Worm (Caenorhabditis elegans): ENCODE measurements around the gene W06D11.3.

W06D11.3 gene

ce11 chrX:12314395-12314794 is 15.9 kb downstream of the W06D11.3 start:
- TF ChIP-seq zip-11 (GFP tag; IDR thresholded peaks at IDR 0.05) (no peak), tra-1 (GFP tag; IDR thresholded peaks at IDR 0.05) (peak; percentile 81; the same call in 1 of the 2 replicates), unc-62 (GFP tag; optimal IDR thresholded peaks at IDR 0.05 in 1 of 2) (peak in 1 of 2 experiments; percentile 79), unc-62 (tag; optimal IDR thresholded peaks at IDR 0.05) (no peak)

- TF ChIP-seq unc-130 (GFP tag; optimal IDR thresholded peaks at IDR 0.05) (no peak), lin-38 (GFP tag; IDR thresholded peaks at IDR 0.05) (no peak), lin-13 (GFP tag; optimal IDR thresholded peaks at IDR 0.05) (no peak), ztf-11 (tag; optimal IDR thresholded peaks at IDR 0.05) (no peak), hlh-11 (tag; optimal IDR thresholded peaks at IDR 0.05) (no peak), F44E2.7 (GFP tag; IDR thresholded peaks at IDR 0.05) (no peak), dmd-9 (GFP tag; IDR thresholded peaks at IDR 0.05) (no peak), vab-7 (GFP tag; IDR thresholded peaks at IDR 0.05) (no peak), Y105C5A.15 (GFP tag; IDR thresholded peaks at IDR 0.05) (no peak), nhr-48 (tag; optimal IDR thresholded peaks at IDR 0.05) (no peak), dve-1 (tag; optimal IDR thresholded peaks at IDR 0.05; ENCODE audit: insufficient read depth) (no peak), zip-11 (GFP tag; IDR thresholded peaks at IDR 0.05) (no peak), daf-19 (GFP tag; conservative IDR thresholded peaks at IDR 0.05) (no peak), nhr-10 (tag; optimal IDR thresholded peaks at IDR 0.05) (no peak), dpl-1 (GFP tag; optimal IDR thresholded peaks at IDR 0.05) (no peak), F26F4.8 (GFP tag; conservative IDR thresholded peaks at IDR 0.05) (no peak), ZK546.5 (tag; optimal IDR thresholded peaks at IDR 0.05) (no peak), zip-2 (tag; optimal IDR thresholded peaks at IDR 0.05) (no peak)
These were observed 16.8 kb downstream of the W06D11.3 start, which contains the start of gene xtr-2 for ce11 chrX:12315268-12315667. TSS of gene xtr-2 (plus strand) at chrX:12315568.

- TF ChIP-seq vab-7 (GFP tag; IDR thresholded peaks at IDR 0.05) (no peak), unc-62 (GFP tag; optimal IDR thresholded peaks at IDR 0.05 in 1 of 2) (peak in 1 of 2 experiments; percentile 91), unc-62 (tag; optimal IDR thresholded peaks at IDR 0.05) (no peak)
These were observed 19.1 kb downstream of the W06D11.3 start for ce11 chrX:12317560-12317959.

- peak in 1 of 2 experiments; percentile 48 for TF ChIP-seq unc-62 (GFP tag; optimal IDR thresholded peaks at IDR 0.05 in 1 of 2)
- no peak for TF ChIP-seq unc-62 (tag; optimal IDR thresholded peaks at IDR 0.05)
- no peak for TF ChIP-seq zip-2 (tag; optimal IDR thresholded peaks at IDR 0.05)
These were observed 22.3 kb downstream of the W06D11.3 start, which contains the start of gene ceh-40 for ce11 chrX:12320737-12321136. TSS of gene ceh-40 (minus strand) at chrX:12320777.

- no peak for TF ChIP-seq zfp-2 (tag; optimal IDR thresholded peaks at IDR 0.05)
These were observed 22.9 kb downstream of the W06D11.3 start, which contains the start of gene F17A2.13 for ce11 chrX:12321357-12321756. TSS of gene F17A2.13 (plus strand) at chrX:12321657.

ce11 chrX:12323439-12323838 is 25.0 kb downstream of the W06D11.3 start, which contains the start of gene srd-40:
TSS of gene srd-40 (plus strand) at chrX:12323739.
- no peak for TF ChIP-seq dmd-9 (GFP tag; IDR thresholded peaks at IDR 0.05)
- no peak for TF ChIP-seq dpl-1 (GFP tag; optimal IDR thresholded peaks at IDR 0.05)
- no peak for TF ChIP-seq vab-7 (GFP tag; IDR thresholded peaks at IDR 0.05)
- TF ChIP-seq mes-2 (tag; optimal IDR thresholded peaks at IDR 0.05; ENCODE audit: poor library complexity, severe bottlenecking) = no peak
- TF ChIP-seq lim-7 (GFP tag; IDR thresholded peaks at IDR 0.05) = no peak
- no peak for TF ChIP-seq aha-1 (tag)
- TF ChIP-seq nhr-11 (tag; optimal IDR thresholded peaks at IDR 0.05) = no peak
- no peak for TF ChIP-seq zfp-2 (tag; optimal IDR thresholded peaks at IDR 0.05)
- no peak for TF ChIP-seq T20F7.1 (GFP tag; optimal IDR thresholded peaks at IDR 0.05)
- TF ChIP-seq fkh-10 (GFP tag; optimal IDR thresholded peaks at IDR 0.05) = no peak
- no peak for TF ChIP-seq dve-1 (tag; optimal IDR thresholded peaks at IDR 0.05; ENCODE audit: insufficient read depth)
- TF ChIP-seq lir-3 (tag; optimal IDR thresholded peaks at IDR 0.05) = no peak
- no peak for TF ChIP-seq Y105C5A.15 (GFP tag; IDR thresholded peaks at IDR 0.05)
- no peak for TF ChIP-seq tra-1 (GFP tag; IDR thresholded peaks at IDR 0.05)
- TF ChIP-seq egl-27 (tag; optimal IDR thresholded peaks at IDR 0.05) = no peak
- no peak for TF ChIP-seq duxl-1 (tag; optimal IDR thresholded peaks at IDR 0.05; ENCODE audit: poor library complexity)
- TF ChIP-seq Y75B8A.6 (GFP tag; IDR thresholded peaks at IDR 0.05) = no peak
- TF ChIP-seq mxl-2 (GFP tag; conservative IDR thresholded peaks at IDR 0.05) = no peak
- TF ChIP-seq zfp-3 (GFP tag; conservative IDR thresholded peaks at IDR 0.05) = no peak
- TF ChIP-seq ztf-11 (tag; optimal IDR thresholded peaks at IDR 0.05) = no peak
